Fruit fly (Drosophila melanogaster) whole organism, embryonic: ENCODE data around the gene Ythdc1.

ENCODE experiments used
- Awh ChIP-seq: fragments of 200-800 bp; sonication (Bioruptor generic); IDR thresholded peaks from 2 replicates; pipeline ENCODE4, ENCODE4 v1.3.6; 2022; ENCODE audit warnings: missing biosample characterization, missing genetic modification characterization
- CG10267 ChIP-seq: fragments of 200-800 bp; sonication (Bioruptor generic); optimal IDR thresholded peaks from 2 replicates; lab custom pipeline; 2018; ENCODE audit warnings: missing biosample characterization, mild to moderate bottlenecking, missing genetic modification characterization, moderate library complexity
- CG10959 ChIP-seq: fragments of 200-800 bp; sonication (Bioruptor generic); IDR thresholded peaks from 2 replicates; pipeline ENCODE4 v1.3.6; 2022; ENCODE audit warnings: missing biosample characterization, missing genetic modification characterization
- CG12219 ChIP-seq: fragments of 200-800 bp; sonication (Bioruptor generic); optimal IDR thresholded peaks from 3 replicates; lab custom pipeline; 2018; ENCODE audit warnings: missing biosample characterization, mild to moderate bottlenecking, missing genetic modification characterization
- CG13775 ChIP-seq: fragments of 200-800 bp; sonication (Bioruptor generic); optimal IDR thresholded peaks from 3 replicates; lab custom pipeline; 2017; ENCODE audit warnings: missing biosample characterization, mild to moderate bottlenecking, missing genetic modification characterization
- CG14050 ChIP-seq: fragments of 200-800 bp; sonication (Bioruptor generic); IDR thresholded peaks from 3 replicates; pipeline ENCODE4 v1.3.6; 2022; ENCODE audit warnings: missing biosample characterization, missing genetic modification characterization
- CG14667 ChIP-seq: fragments of 200-800 bp; sonication (Bioruptor generic); IDR thresholded peaks from 2 replicates; pipeline ENCODE4 v1.3.6; 2022; ENCODE audit warnings: missing biosample characterization, missing genetic modification characterization
- CG15269 ChIP-seq: fragments of 200-800 bp; sonication (Bioruptor generic); optimal IDR thresholded peaks from 2 replicates; lab custom pipeline; 2018; ENCODE audit warnings: missing biosample characterization, mild to moderate bottlenecking, missing genetic modification characterization, moderate library complexity
- CG1603 ChIP-seq: fragments of 200-800 bp; sonication (Bioruptor generic); optimal IDR thresholded peaks from 2 replicates; lab custom pipeline; 2019; ENCODE audit warnings: missing biosample characterization, mild to moderate bottlenecking, missing genetic modification characterization, moderate library complexity
- CG16815 ChIP-seq: fragments of 200-800 bp; sonication (Bioruptor generic); optimal IDR thresholded peaks from 3 replicates; lab custom pipeline; 2017; ENCODE audit warnings: missing biosample characterization, mild to moderate bottlenecking, missing genetic modification characterization
- CG17328 ChIP-seq: fragments of 200-800 bp; sonication (Bioruptor generic); IDR thresholded peaks from 2 replicates; pipeline ENCODE4 v1.3.6; 2022; ENCODE audit warnings: missing biosample characterization, missing genetic modification characterization
- CG17359 ChIP-seq: fragments of 200-800 bp; sonication (Bioruptor generic); optimal IDR thresholded peaks from 3 replicates; lab custom pipeline; 2018; ENCODE audit warnings: missing biosample characterization, mild to moderate bottlenecking, missing genetic modification characterization, moderate library complexity
- CG17912 ChIP-seq: fragments of 200-800 bp; sonication (Bioruptor generic); optimal IDR thresholded peaks from 2 replicates; lab custom pipeline; 2018; ENCODE audit warnings: missing biosample characterization, mild to moderate bottlenecking, missing genetic modification characterization
- CG2199 ChIP-seq: fragments of 200-800 bp; sonication (Bioruptor generic); IDR thresholded peaks from 3 replicates; pipeline ENCODE4 v1.3.6; 2022; ENCODE audit warnings: missing biosample characterization, missing genetic modification characterization
- CG2875 ChIP-seq: fragments of 200-800 bp; sonication (Bioruptor generic); optimal IDR thresholded peaks from 2 replicates; lab custom pipeline; 2017; ENCODE audit warnings: missing biosample characterization, mild to moderate bottlenecking, missing genetic modification characterization, missing genetic modification reagents
- CG31441 ChIP-seq: fragments of 200-800 bp; sonication (Bioruptor generic); IDR thresholded peaks from 2 replicates; pipeline ENCODE4 v1.3.6; 2022; ENCODE audit warnings: missing biosample characterization, missing genetic modification characterization
- CG32532 ChIP-seq: fragments of 200-800 bp; sonication (Bioruptor generic); IDR thresholded peaks from 2 replicates; pipeline ENCODE4 v1.3.6; 2022; ENCODE audit warnings: missing biosample characterization, missing genetic modification characterization
- CG34422 ChIP-seq: fragments of 200-800 bp; sonication (Bioruptor generic); IDR thresholded peaks from 3 replicates; pipeline ENCODE4 v1.3.6; 2022; ENCODE audit warnings: missing biosample characterization, missing genetic modification characterization
- Deaf1 ChIP-seq: fragments of 200-800 bp; optimal IDR thresholded peaks from 3 replicates; lab custom pipeline; 2019; ENCODE audit warnings: missing biosample characterization, mild to moderate bottlenecking, missing genetic modification characterization, moderate library complexity
- Dll ChIP-seq: fragments of 200-800 bp; sonication (Bioruptor generic); IDR thresholded peaks from 4 replicates; pipeline ENCODE4 v1.3.6; 2022; ENCODE audit warnings: missing biosample characterization, missing genetic modification characterization; ENCODE audit not compliant: partially characterized antibody
- E2f1 ChIP-seq: fragments of 200-800 bp; sonication (Bioruptor generic); IDR thresholded peaks from 2 replicates; pipeline ENCODE4 v1.3.6; 2022; ENCODE audit warnings: missing biosample characterization, missing genetic modification characterization
- Fer3 ChIP-seq: fragments of 200-800 bp; sonication (Bioruptor generic); optimal IDR thresholded peaks from 2 replicates; lab custom pipeline; 2018; ENCODE audit warnings: missing biosample characterization, mild to moderate bottlenecking, missing genetic modification characterization, moderate library complexity
- Gsc ChIP-seq: fragments of 200-800 bp; sonication (Bioruptor generic); IDR thresholded peaks from 2 replicates; pipeline ENCODE4 v1.3.6; 2022; ENCODE audit warnings: missing biosample characterization, missing genetic modification characterization
- HHEX ChIP-seq: fragments of 200-800 bp; sonication (Bioruptor generic); optimal IDR thresholded peaks from 3 replicates; lab custom pipeline; 2017; ENCODE audit warnings: missing biosample characterization, mild to moderate bottlenecking, missing genetic modification characterization, missing genetic modification reagents
- HLH54F ChIP-seq: fragments of 200-800 bp; sonication (Bioruptor generic); optimal IDR thresholded peaks from 3 replicates; lab custom pipeline; 2016; ENCODE audit warnings: missing biosample characterization, missing genetic modification characterization
- Jarid2 ChIP-seq: fragments of 200-800 bp; sonication (Bioruptor generic); optimal IDR thresholded peaks from 3 replicates; lab custom pipeline; 2017; ENCODE audit warnings: mild to moderate bottlenecking, missing biosample characterization, missing genetic modification reagents, missing genetic modification characterization
- Myb ChIP-seq: fragments of 200-800 bp; sonication (Bioruptor generic); optimal IDR thresholded peaks from 2 replicates; lab custom pipeline; 2016; ENCODE audit warnings: missing biosample characterization, missing genetic modification characterization
- Sry-δ ChIP-seq: fragments of 200-800 bp; sonication (Bioruptor generic); optimal IDR thresholded peaks from 2 replicates; lab custom pipeline; 2016; ENCODE audit warnings: missing biosample characterization, missing genetic modification characterization
- Tbp ChIP-seq: fragments of >200 bp; optimal IDR thresholded peaks from 2 replicates; lab custom pipeline; 2018; ENCODE audit warnings: missing biosample characterization, missing genetic modification characterization
- ase ChIP-seq: fragments of 200-800 bp; sonication (Bioruptor generic); IDR thresholded peaks from 3 replicates; pipeline ENCODE4 v1.3.6; 2022; ENCODE audit warnings: missing biosample characterization, missing genetic modification characterization
- bcd ChIP-seq: fragments of 200-800 bp; sonication (Bioruptor generic); optimal IDR thresholded peaks from 2 replicates; lab custom pipeline; 2017; ENCODE audit warnings: missing biosample characterization, mild to moderate bottlenecking, missing genetic modification characterization
- crp ChIP-seq, 2 experiments: fragments of 200-800 bp; sonication (Bioruptor generic); optimal IDR thresholded peaks; 2 replicates in 1 of 2; 3 replicates in 1 of 2; lab custom pipeline; 2017; ENCODE audit warnings: missing biosample characterization in 2 of 2, missing genetic modification characterization in 2 of 2, mild to moderate bottlenecking in 1 of 2, moderate library complexity in 1 of 2
- inv ChIP-seq: fragments of 200-800 bp; sonication (Bioruptor generic); IDR thresholded peaks from 2 replicates; pipeline ENCODE4 v1.3.6; 2022; ENCODE audit warnings: missing biosample characterization, missing genetic modification characterization; ENCODE audit not compliant: partially characterized antibody
- ken ChIP-seq: fragments of 200-800 bp; sonication (Bioruptor generic); IDR thresholded peaks from 3 replicates; pipeline ENCODE4 v1.3.6; 2022; ENCODE audit warnings: missing biosample characterization, missing genetic modification characterization
- lmd ChIP-seq: fragments of 200-800 bp; sonication (Bioruptor generic); IDR thresholded peaks from 2 replicates; pipeline ENCODE4 v1.3.6; 2022; ENCODE audit warnings: missing biosample characterization, missing genetic modification characterization
- nau ChIP-seq: fragments of 200-800 bp; sonication (Bioruptor generic); optimal IDR thresholded peaks from 3 replicates; lab custom pipeline; 2017; ENCODE audit warnings: missing biosample characterization, mild to moderate bottlenecking, missing genetic modification characterization, missing genetic modification reagents
- odd ChIP-seq: fragments of 200-800 bp; sonication (Bioruptor generic); optimal IDR thresholded peaks from 2 replicates; lab custom pipeline; 2017; ENCODE audit warnings: missing biosample characterization, mild to moderate bottlenecking, missing genetic modification characterization
- pfk ChIP-seq: fragments of 200-800 bp; sonication (Bioruptor generic); optimal IDR thresholded peaks from 2 replicates; lab custom pipeline; 2018; ENCODE audit warnings: missing biosample characterization, mild to moderate bottlenecking, missing genetic modification characterization, moderate library complexity
- sc ChIP-seq, 3 experiments: fragments of >200 bp in 2 of 3; fragments of 200-800 bp in 1 of 3; sonication (Bioruptor generic) in 1 of 3; optimal IDR thresholded peaks; 2 replicates in 2 of 3; 3 replicates in 1 of 3; lab custom pipeline; 2017; ENCODE audit warnings: mild to moderate bottlenecking in 1 of 3, missing biosample characterization in 1 of 3, missing genetic modification characterization in 1 of 3, missing genetic modification reagents in 1 of 3
- shn ChIP-seq: fragments of 200-800 bp; sonication (Bioruptor generic); optimal IDR thresholded peaks from 3 replicates; lab custom pipeline; 2016; ENCODE audit warnings: missing biosample characterization, missing genetic modification characterization
- sim ChIP-seq: fragments of 200-800 bp; sonication (Bioruptor generic); IDR thresholded peaks from 2 replicates; pipeline ENCODE4 v1.3.6; 2022; ENCODE audit warnings: missing biosample characterization, missing genetic modification characterization
- sisA ChIP-seq: fragments of 200-800 bp; sonication (Bioruptor generic); IDR thresholded peaks from 2 replicates; pipeline ENCODE4 v1.3.6; 2022; ENCODE audit warnings: missing biosample characterization, missing genetic modification characterization
- sob ChIP-seq: fragments of 200-800 bp; sonication (Bioruptor generic); IDR thresholded peaks from 2 replicates; pipeline ENCODE4 v1.3.6; 2022; ENCODE audit warnings: missing biosample characterization, missing genetic modification characterization
- sqz ChIP-seq: fragments of 200-800 bp; sonication (Bioruptor generic); optimal IDR thresholded peaks from 3 replicates; lab custom pipeline; 2018; ENCODE audit warnings: missing biosample characterization, mild to moderate bottlenecking, missing genetic modification characterization
- stc ChIP-seq: fragments of 200-800 bp; sonication (Bioruptor generic); IDR thresholded peaks from 2 replicates; pipeline ENCODE4 v1.3.6; 2022; ENCODE audit warnings: missing biosample characterization, missing genetic modification characterization
- tin ChIP-seq: fragments of 200-800 bp; sonication (Bioruptor generic); optimal IDR thresholded peaks from 3 replicates; lab custom pipeline; 2016; ENCODE audit warnings: missing biosample characterization, missing genetic modification characterization
- unpg ChIP-seq: fragments of 200-800 bp; sonication (Bioruptor generic); optimal IDR thresholded peaks from 3 replicates; lab custom pipeline; 2018; ENCODE audit warnings: missing biosample characterization, mild to moderate bottlenecking, missing genetic modification characterization, moderate library complexity
- wek ChIP-seq: fragments of 200-800 bp; sonication (Bioruptor generic); optimal IDR thresholded peaks from 3 replicates; lab custom pipeline; 2018; ENCODE audit warnings: missing biosample characterization, mild to moderate bottlenecking, missing genetic modification characterization, moderate library complexity

Gene Ythdc1

DNA sequence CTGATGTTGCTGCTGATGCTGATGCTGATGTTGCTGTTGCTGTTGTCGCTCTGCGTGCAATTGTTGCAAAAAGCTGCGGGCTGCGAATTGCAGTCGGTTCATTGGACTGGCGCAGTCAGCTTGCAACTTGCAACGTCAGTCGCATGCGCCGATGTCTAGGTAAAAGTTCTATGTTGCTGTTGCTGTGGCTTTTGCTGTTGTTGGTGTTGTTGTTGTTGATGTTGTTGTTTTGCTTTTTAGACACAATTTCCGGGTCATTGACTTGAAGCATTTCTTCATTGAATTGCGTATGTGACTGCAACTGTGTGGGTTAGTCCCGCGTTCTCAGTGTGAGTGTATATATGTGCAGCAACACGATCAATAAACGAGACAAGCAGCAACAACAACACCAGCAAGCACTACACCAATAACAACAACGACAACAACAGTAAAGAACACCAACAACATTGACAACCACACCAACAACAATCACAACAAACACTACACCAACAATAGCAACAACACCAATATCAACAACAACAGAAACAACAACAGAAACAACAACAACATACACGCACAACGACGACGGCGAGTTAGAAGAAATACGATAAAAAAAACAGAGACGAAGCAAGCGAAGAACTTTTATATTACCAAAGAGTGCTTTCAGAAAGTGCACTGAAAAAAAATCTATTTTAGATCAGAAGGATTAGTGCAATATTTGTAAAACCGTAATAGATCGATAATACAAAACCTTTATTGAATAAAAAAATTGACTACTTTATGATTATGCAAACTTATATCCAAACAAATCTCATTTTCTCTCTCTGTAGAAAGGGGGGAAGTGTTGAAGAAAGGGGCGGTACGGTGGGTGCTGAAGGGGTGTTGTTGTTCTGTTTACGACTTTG lies 20.2 kb upstream of the Ythdc1 start (continued):
- TF ChIP-seq unpg (GFP tag; lab: Kevin White, UChicago) = peak; percentile 72
- peak; percentile 8 for TF ChIP-seq CG1603
- TF ChIP-seq CG17328 (GFP tag; lab: Robert Waterston, UW) = peak; percentile 93
- TF ChIP-seq crp (GFP tag; optimal IDR thresholded peaks at IDR 0.05; lab: Kevin White, UChicago) = peak in 1 of 2 experiments; percentile 52
- no peak for TF ChIP-seq pfk (GFP tag; lab: Kevin White, UChicago)
- TF ChIP-seq sisA (GFP tag; lab: Robert Waterston, UW) = peak; percentile 90
- TF ChIP-seq ken = peak; percentile 92
- peak; percentile 87 for TF ChIP-seq sim
- TF ChIP-seq Tbp (GFP tag; lab: Kevin White, UChicago) = no peak
- TF ChIP-seq ase = peak; percentile 78
- peak; percentile 61 for TF ChIP-seq Deaf1 (tag; lab: Kevin White, UChicago)
- peak; percentile 83 for TF ChIP-seq CG17359
- TF ChIP-seq odd (GFP tag; lab: Kevin White, UChicago) = peak; percentile 73
- TF ChIP-seq E2f1 (GFP tag; lab: Robert Waterston, UW) = peak; percentile 28; the same call in 1 of the 2 replicates
- no peak for TF ChIP-seq CG13775 (GFP tag; lab: Kevin White, UChicago)
- peak; percentile 48 for TF ChIP-seq Sry-δ (GFP tag; lab: Kevin White, UChicago)
- peak; percentile 55 for TF ChIP-seq Jarid2 (GFP tag; lab: Kevin White, UChicago)
- TF ChIP-seq CG2875 = no peak
- peak; percentile 87 for TF ChIP-seq Awh (GFP tag; lab: Robert Waterston, UW)
- TF ChIP-seq tin (GFP tag; lab: Kevin White, UChicago) = no peak
- TF ChIP-seq CG16815 (GFP tag; lab: Kevin White, UChicago) = no peak
- TF ChIP-seq shn = no peak
- peak; percentile 89 for TF ChIP-seq CG10267
- TF ChIP-seq bcd (GFP tag; lab: Kevin White, UChicago) = peak; percentile 66
- peak; percentile 58 for TF ChIP-seq stc
- peak; percentile 87 for TF ChIP-seq sqz (GFP tag; lab: Kevin White, UChicago)
- TF ChIP-seq CG31441 (GFP tag; lab: Robert Waterston, UW) = peak; percentile 93
- TF ChIP-seq Gsc (GFP tag; lab: Robert Waterston, UW) = peak; percentile 53
- TF ChIP-seq Myb = peak; percentile 26
- no peak for TF ChIP-seq wek (GFP tag; lab: Kevin White, UChicago)
- TF ChIP-seq CG2199 (GFP tag; lab: Robert Waterston, UW) = peak; percentile 63; the same call in 2 of the 3 replicates
- TF ChIP-seq nau = peak; percentile 34
- TF ChIP-seq CG17912 (GFP tag; lab: Kevin White, UChicago) = peak; percentile 33
- TF ChIP-seq CG34422 (GFP tag; lab: Robert Waterston, UW) = peak; percentile 78
- no peak for TF ChIP-seq HHEX
- TF ChIP-seq CG14050 (GFP tag; lab: Robert Waterston, UW) = peak; percentile 61
- TF ChIP-seq CG12219 (GFP tag; lab: Kevin White, UChicago) = no peak
- peak; percentile 74 for TF ChIP-seq sob
- peak; percentile 3; the same call in 1 of the 2 replicates for TF ChIP-seq lmd (GFP tag; lab: Robert Waterston, UW)
- no peak for TF ChIP-seq Dll (GFP tag; lab: Robert Waterston, UW)
- TF ChIP-seq inv (GFP tag; lab: Robert Waterston, UW) = no peak
- peak; percentile 77 for TF ChIP-seq CG14667 (GFP tag; lab: Robert Waterston, UW)
- TF ChIP-seq CG15269 (tag; lab: Kevin White, UChicago) = no peak
- TF ChIP-seq HLH54F (GFP tag; lab: Kevin White, UChicago) = no peak
- peak; percentile 6 for TF ChIP-seq CG10959 (GFP tag; lab: Robert Waterston, UW)
- TF ChIP-seq sc (optimal IDR thresholded peaks at IDR 0.05; lab: Kevin White, UChicago) = no peak
- TF ChIP-seq sc (GFP tag; optimal IDR thresholded peaks at IDR 0.05; lab: Kevin White, UChicago) = no peak
- peak; percentile 50; the same call in 1 of the 2 replicates for TF ChIP-seq CG32532 (GFP tag; lab: Robert Waterston, UW)
- TF ChIP-seq Fer3 = peak; percentile 62
